Fruit fly (Drosophila melanogaster) whole organism, embryonic: ENCODE results near the gene CG42728.

ENCODE experiments used
- Ada2b ChIP-seq: fragments of 200-800 bp; sonication (Bioruptor generic); IDR thresholded peaks from 2 replicates; pipeline ENCODE4 v1.3.6; 2022; ENCODE audit warnings: missing biosample characterization, missing genetic modification characterization
- B-H1 ChIP-seq: fragments of 200-800 bp; sonication (Bioruptor generic); IDR thresholded peaks from 3 replicates; pipeline ENCODE4 v1.3.6; 2022; ENCODE audit warnings: missing biosample characterization, missing genetic modification characterization
- Bdp1 ChIP-seq: fragments of 200-800 bp; sonication (Bioruptor generic); optimal IDR thresholded peaks from 3 replicates; lab custom pipeline; 2016; ENCODE audit warnings: missing biosample characterization, missing genetic modification characterization
- CG10959 ChIP-seq: fragments of 200-800 bp; sonication (Bioruptor generic); IDR thresholded peaks from 2 replicates; pipeline ENCODE4 v1.3.6; 2022; ENCODE audit warnings: missing biosample characterization, missing genetic modification characterization
- CG12219 ChIP-seq: fragments of 200-800 bp; sonication (Bioruptor generic); optimal IDR thresholded peaks from 3 replicates; lab custom pipeline; 2018; ENCODE audit warnings: missing biosample characterization, mild to moderate bottlenecking, missing genetic modification characterization
- CG12391 ChIP-seq: fragments of 200-800 bp; sonication (Bioruptor generic); optimal IDR thresholded peaks from 3 replicates; lab custom pipeline; 2018; ENCODE audit warnings: missing biosample characterization, mild to moderate bottlenecking, missing genetic modification characterization, moderate library complexity
- CG12769 ChIP-seq: fragments of 200-800 bp; sonication (Bioruptor generic); optimal IDR thresholded peaks from 2 replicates; lab custom pipeline; 2019; ENCODE audit warnings: missing biosample characterization, mild to moderate bottlenecking, missing genetic modification characterization, moderate library complexity
- CG14860 ChIP-seq: fragments of 200-800 bp; sonication (Bioruptor generic); IDR thresholded peaks from 3 replicates; pipeline ENCODE4 v1.3.6; 2022; ENCODE audit warnings: missing biosample characterization, missing genetic modification characterization; ENCODE audit not compliant: partially characterized antibody
- CG16815 ChIP-seq: fragments of 200-800 bp; sonication (Bioruptor generic); optimal IDR thresholded peaks from 3 replicates; lab custom pipeline; 2017; ENCODE audit warnings: missing biosample characterization, mild to moderate bottlenecking, missing genetic modification characterization
- CG17361 ChIP-seq: fragments of 200-800 bp; sonication (Bioruptor generic); IDR thresholded peaks from 3 replicates; pipeline ENCODE4 v1.3.6; 2022; ENCODE audit warnings: missing biosample characterization, missing genetic modification characterization
- CG17385 ChIP-seq: fragments of 200-800 bp; sonication (Bioruptor generic); optimal IDR thresholded peaks from 3 replicates; lab custom pipeline; 2018; ENCODE audit warnings: missing biosample characterization, mild to moderate bottlenecking, missing genetic modification characterization
- CG17829 ChIP-seq: fragments of 200-800 bp; optimal IDR thresholded peaks from 2 replicates; lab custom pipeline; 2019; ENCODE audit warnings: missing biosample characterization, mild to moderate bottlenecking, missing genetic modification characterization, moderate library complexity
- CG2120 ChIP-seq: fragments of 200-800 bp; sonication (Bioruptor generic); optimal IDR thresholded peaks from 3 replicates; lab custom pipeline; 2016; ENCODE audit warnings: missing biosample characterization, missing genetic modification characterization
- CG2129 ChIP-seq: fragments of 200-800 bp; sonication (Bioruptor generic); IDR thresholded peaks from 2 replicates; pipeline ENCODE4 v1.3.6; 2022; ENCODE audit warnings: missing biosample characterization, missing genetic modification characterization; ENCODE audit not compliant: partially characterized antibody
- CG32767 ChIP-seq: fragments of 200-800 bp; sonication (Bioruptor generic); IDR thresholded peaks from 2 replicates; pipeline ENCODE4 v1.3.6; 2022; ENCODE audit warnings: missing biosample characterization, missing genetic modification characterization
- CG4707 ChIP-seq: fragments of 200-800 bp; sonication (Bioruptor generic); optimal IDR thresholded peaks from 2 replicates; lab custom pipeline; 2018; ENCODE audit warnings: missing biosample characterization, mild to moderate bottlenecking, missing genetic modification characterization, moderate library complexity
- CG4730 ChIP-seq: fragments of 200-800 bp; sonication (Bioruptor generic); IDR thresholded peaks from 2 replicates; pipeline ENCODE4 v1.3.6; 2022; ENCODE audit warnings: missing biosample characterization, missing genetic modification characterization
- CG4820 ChIP-seq: fragments of 200-800 bp; sonication (Bioruptor generic); optimal IDR thresholded peaks from 3 replicates; lab custom pipeline; 2016; ENCODE audit warnings: missing biosample characterization, missing genetic modification characterization
- CG6689 ChIP-seq: fragments of 200-800 bp; sonication (Bioruptor generic); IDR thresholded peaks from 2 replicates; pipeline ENCODE4 v1.3.6; 2022; ENCODE audit warnings: missing biosample characterization, missing genetic modification characterization
- CG6813 ChIP-seq: fragments of 200-800 bp; sonication (Bioruptor generic); optimal IDR thresholded peaks from 2 replicates; lab custom pipeline; 2017; ENCODE audit warnings: missing biosample characterization, missing genetic modification characterization, mild to moderate bottlenecking, moderate library complexity, missing genetic modification reagents
- CG7987 ChIP-seq: fragments of 200-800 bp; sonication (Bioruptor generic); optimal IDR thresholded peaks from 2 replicates; lab custom pipeline; 2018; ENCODE audit warnings: missing biosample characterization, mild to moderate bottlenecking, missing genetic modification characterization, moderate library complexity
- CkIIα-i1 ChIP-seq: fragments of 200-800 bp; sonication (Bioruptor generic); IDR thresholded peaks from 2 replicates; pipeline ENCODE4 v1.3.6; 2022; ENCODE audit warnings: missing biosample characterization, missing genetic modification characterization
- D19A ChIP-seq: fragments of 200-800 bp; optimal IDR thresholded peaks from 3 replicates; lab custom pipeline; 2019; ENCODE audit warnings: missing biosample characterization, mild to moderate bottlenecking, missing genetic modification characterization, moderate library complexity
- Dad ChIP-seq: fragments of 200-800 bp; sonication (Bioruptor generic); optimal IDR thresholded peaks from 3 replicates; lab custom pipeline; 2016; ENCODE audit warnings: missing biosample characterization, missing genetic modification characterization
- Doc3 ChIP-seq: fragments of 200-800 bp; sonication (Bioruptor generic); IDR thresholded peaks from 3 replicates; pipeline ENCODE4 v1.3.6; 2022; ENCODE audit warnings: missing biosample characterization, missing genetic modification characterization; ENCODE audit not compliant: partially characterized antibody
- Fer2 ChIP-seq: fragments of 200-800 bp; sonication (Bioruptor generic); optimal IDR thresholded peaks from 2 replicates; lab custom pipeline; 2018; ENCODE audit warnings: missing biosample characterization, mild to moderate bottlenecking, missing genetic modification characterization, moderate library complexity
- GATAe ChIP-seq: fragments of 200-800 bp; sonication (Bioruptor generic); conservative IDR thresholded peaks from 2 replicates; pipeline ENCODE4 v1.3.6; 2022; ENCODE audit warnings: missing biosample characterization, missing genetic modification characterization
- Hr51 ChIP-seq, 2 experiments: fragments of 200-800 bp; sonication (Bioruptor generic); optimal IDR thresholded peaks; 2 replicates in 1 of 2; 3 replicates in 1 of 2; lab custom pipeline; 2016 to 2018; ENCODE audit warnings: missing biosample characterization in 2 of 2, missing genetic modification characterization in 2 of 2, mild to moderate bottlenecking in 1 of 2, moderate library complexity in 1 of 2
- Hr78 ChIP-seq, 2 experiments: fragments of 200-800 bp in 1 of 2; fragments of >200 bp in 1 of 2; sonication (Bioruptor generic) in 1 of 2; optimal IDR thresholded peaks; 2 replicates each; lab custom pipeline; 2017 to 2019; ENCODE audit warnings: missing biosample characterization in 2 of 2, missing genetic modification characterization in 2 of 2, mild to moderate bottlenecking in 1 of 2, moderate library complexity in 1 of 2
- MBD-R2 ChIP-seq: fragments of 200-800 bp; sonication (Bioruptor generic); IDR thresholded peaks from 2 replicates; pipeline ENCODE4 v1.3.6; 2022; ENCODE audit warnings: missing biosample characterization, missing genetic modification characterization
- Poxn ChIP-seq: fragments of 200-800 bp; sonication (Bioruptor generic); IDR thresholded peaks from 2 replicates; pipeline ENCODE4 v1.3.6; 2022; ENCODE audit warnings: missing biosample characterization, missing genetic modification characterization
- Ravus ChIP-seq: fragments of 200-800 bp; sonication (Bioruptor generic); IDR thresholded peaks from 2 replicates; pipeline ENCODE4 v1.3.6; 2022; ENCODE audit warnings: missing biosample characterization, missing genetic modification characterization
- YL-1 ChIP-seq: fragments of 200-800 bp; sonication (Bioruptor generic); optimal IDR thresholded peaks from 3 replicates; lab custom pipeline; 2017; ENCODE audit warnings: missing biosample characterization, mild to moderate bottlenecking, missing genetic modification characterization
- bcd ChIP-seq: fragments of 200-800 bp; sonication (Bioruptor generic); optimal IDR thresholded peaks from 2 replicates; lab custom pipeline; 2017; ENCODE audit warnings: missing biosample characterization, mild to moderate bottlenecking, missing genetic modification characterization
- bsh ChIP-seq, 2 experiments: fragments of 200-800 bp; sonication (Bioruptor generic); optimal IDR thresholded peaks; 2 replicates each; lab custom pipeline; 2017 to 2018; ENCODE audit warnings: mild to moderate bottlenecking in 2 of 2, missing biosample characterization in 2 of 2, missing genetic modification characterization in 2 of 2, moderate library complexity in 1 of 2
- cad ChIP-seq: fragments of >200 bp; optimal IDR thresholded peaks from 2 replicates; lab custom pipeline; 2017; ENCODE audit warnings: missing biosample characterization, missing genetic modification characterization
- crol ChIP-seq: fragments of 200-800 bp; sonication (Bioruptor generic); IDR thresholded peaks from 2 replicates; pipeline ENCODE4 v1.3.6; 2022; ENCODE audit warnings: missing biosample characterization, missing genetic modification characterization
- eve ChIP-seq, 2 experiments: fragments of >200 bp; optimal IDR thresholded peaks; 2 replicates each; lab custom pipeline; 2017; ENCODE audit warnings: missing biosample characterization in 2 of 2, missing genetic modification characterization in 2 of 2
- fd102C ChIP-seq: fragments of 200-800 bp; sonication (Bioruptor generic); optimal IDR thresholded peaks from 2 replicates; lab custom pipeline; 2018; ENCODE audit warnings: missing biosample characterization, mild to moderate bottlenecking, missing genetic modification characterization, moderate library complexity
- ham ChIP-seq: fragments of 200-800 bp; sonication (Bioruptor generic); IDR thresholded peaks from 2 replicates; pipeline ENCODE4 v1.3.6; 2022; ENCODE audit warnings: missing biosample characterization, missing genetic modification characterization
- oc ChIP-seq: fragments of 200-800 bp; sonication (Bioruptor generic); optimal IDR thresholded peaks from 2 replicates; lab custom pipeline; 2018; ENCODE audit warnings: missing biosample characterization, mild to moderate bottlenecking, missing genetic modification characterization, moderate library complexity
- pnt ChIP-seq: fragments of 200-800 bp; sonication (Bioruptor generic); optimal IDR thresholded peaks from 3 replicates; lab custom pipeline; 2016; ENCODE audit warnings: missing biosample characterization, missing genetic modification characterization
- sob ChIP-seq: fragments of 200-800 bp; sonication (Bioruptor generic); IDR thresholded peaks from 2 replicates; pipeline ENCODE4 v1.3.6; 2022; ENCODE audit warnings: missing biosample characterization, missing genetic modification characterization
- sqz ChIP-seq: fragments of 200-800 bp; sonication (Bioruptor generic); optimal IDR thresholded peaks from 3 replicates; lab custom pipeline; 2018; ENCODE audit warnings: missing biosample characterization, mild to moderate bottlenecking, missing genetic modification characterization
- ttk ChIP-seq: fragments of 200-800 bp; sonication (Bioruptor generic); IDR thresholded peaks from 2 replicates; pipeline ENCODE4 v2.1.2; 2022; ENCODE audit warnings: missing biosample characterization, missing genetic modification characterization
- unpg ChIP-seq: fragments of 200-800 bp; sonication (Bioruptor generic); optimal IDR thresholded peaks from 3 replicates; lab custom pipeline; 2018; ENCODE audit warnings: missing biosample characterization, mild to moderate bottlenecking, missing genetic modification characterization, moderate library complexity
- usp ChIP-seq: fragments of >200 bp; optimal IDR thresholded peaks from 2 replicates; lab custom pipeline; 2017; ENCODE audit warnings: missing biosample characterization, missing genetic modification characterization
- vvl ChIP-seq: fragments of 200-800 bp; sonication (Bioruptor generic); IDR thresholded peaks from 2 replicates; pipeline ENCODE4 v1.3.6; 2022; ENCODE audit warnings: missing biosample characterization, missing genetic modification characterization
- zfh2 ChIP-seq: fragments of 200-800 bp; sonication (Bioruptor generic); optimal IDR thresholded peaks from 2 replicates; lab custom pipeline; 2016; ENCODE audit warnings: missing biosample characterization, missing genetic modification characterization

The CG42728 gene

dm6 chr3L:15533402-15534129 lies 5.6 kb upstream of the CG42728 start (continued):
- TF ChIP-seq YL-1 (GFP tag; lab: Kevin White, UChicago) (no peak), CG4707 (GFP tag; lab: Kevin White, UChicago) (peak; percentile 24), Ravus (GFP tag; lab: Robert Waterston, UW) (no peak), CG4730 (GFP tag; lab: Robert Waterston, UW) (no peak), ham (no peak), eve (GFP tag; optimal IDR thresholded peaks at IDR 0.05; lab: Kevin White, UChicago) (peak in 1 of 2 experiments; percentile 93), CG7987 (peak; percentile 31), Dad (no peak), D19A (tag; lab: Kevin White, UChicago) (peak; percentile 75), Ada2b (GFP tag; lab: Robert Waterston, UW) (peak; percentile 33; the same call in 1 of the 2 replicates), CG6689 (GFP tag; lab: Robert Waterston, UW) (no peak), MBD-R2 (GFP tag; lab: Robert Waterston, UW) (no peak; the same call in 1 of the 2 replicates), CG6813 (GFP tag; lab: Kevin White, UChicago) (peak; percentile 23), CG14860 (GFP tag; lab: Robert Waterston, UW) (no peak), CG17361 (GFP tag; lab: Robert Waterston, UW) (no peak), zfh2 (GFP tag; lab: Kevin White, UChicago) (peak; percentile 50), vvl (GFP tag; lab: Robert Waterston, UW) (peak; percentile 35; the same call in 1 of the 2 replicates), sqz (GFP tag; lab: Kevin White, UChicago) (no peak), Doc3 (GFP tag; lab: Robert Waterston, UW) (no peak), CG10959 (GFP tag; lab: Robert Waterston, UW) (no peak), GATAe (GFP tag; lab: Robert Waterston, UW) (no peak), cad (GFP tag; lab: Kevin White, UChicago) (no peak), CG32767 (GFP tag; lab: Robert Waterston, UW) (0 out of 2 replicates have a peak, but pooled peaks have one; percentile 48), unpg (GFP tag; lab: Kevin White, UChicago) (peak; percentile 41), ttk (peak; percentile 53), crol (GFP tag; lab: Robert Waterston, UW) (no peak), CG17385 (GFP tag; lab: Kevin White, UChicago) (peak; percentile 17), CG17829 (tag; lab: Kevin White, UChicago) (peak; percentile 42), CG16815 (no peak), Hr78 (GFP tag; optimal IDR thresholded peaks at IDR 0.05; lab: Kevin White, UChicago) (no peak), Poxn (GFP tag; lab: Robert Waterston, UW) (no peak), CG4820 (GFP tag; lab: Kevin White, UChicago) (no peak), CG2120 (GFP tag; lab: Kevin White, UChicago) (peak; percentile 30), Bdp1 (GFP tag; lab: Kevin White, UChicago) (no peak), CG12219 (GFP tag; lab: Kevin White, UChicago) (peak; percentile 19), fd102C (GFP tag; lab: Kevin White, UChicago) (no peak), CG12391 (tag; lab: Kevin White, UChicago) (peak; percentile 32), Fer2 (tag; lab: Kevin White, UChicago) (no peak), CkIIα-i1 (no peak), bsh (GFP tag; optimal IDR thresholded peaks at IDR 0.05; lab: Kevin White, UChicago) (peak; percentile 40 to 59), bcd (GFP tag; lab: Kevin White, UChicago) (peak; percentile 28), CG2129 (GFP tag; lab: Robert Waterston, UW) (no peak), CG12769 (tag; lab: Kevin White, UChicago) (no peak), usp (GFP tag; lab: Kevin White, UChicago) (no peak), Hr51 (GFP tag; optimal IDR thresholded peaks at IDR 0.05; lab: Kevin White, UChicago) (peak in 1 of 2 experiments; percentile 65), pnt (GFP tag; lab: Kevin White, UChicago) (peak; percentile 12), B-H1 (no peak), oc (tag; lab: Kevin White, UChicago) (peak; percentile 66), sob (GFP tag; lab: Robert Waterston, UW) (no peak; the same call in 1 of the 2 replicates)
